Worm (Caenorhabditis elegans) whole organism, L2 larva: ENCODE measurements around the gene gbb-2.

Experiments
- F13H6.1 ChIP-seq: sonication (generic microtip); optimal IDR thresholded peaks from 2 replicates; lab custom pipeline; 2016; ENCODE audit warnings: missing genetic modification characterization, missing compliant biosample characterization
- ZK546.5 ChIP-seq: sonication (generic microtip); optimal IDR thresholded peaks from 2 replicates; lab custom pipeline; 2017; ENCODE audit warnings: missing biosample characterization, missing genetic modification characterization
- aly-2 ChIP-seq: fragments of 150-350 bp; optimal IDR thresholded peaks from 2 replicates; lab custom pipeline; 2014; ENCODE audit warnings: missing biosample characterization, missing genetic modification characterization
- blmp-1 ChIP-seq: sonication (generic microtip); optimal IDR thresholded peaks from 2 replicates; lab custom pipeline; 2017; ENCODE audit warnings: missing genetic modification characterization, mild to moderate bottlenecking, missing compliant biosample characterization, antibody characterized with exemption, moderate library complexity; ENCODE audit not compliant: insufficient read depth
- lin-13 ChIP-seq: fragments of 150-350 bp; optimal IDR thresholded peaks from 2 replicates; lab custom pipeline; 2014; ENCODE audit warnings: missing biosample characterization, missing genetic modification reagents, missing genetic modification characterization
- lsy-2 ChIP-seq, 2 experiments: fragments of 150-350 bp in 1 of 2; sonication (generic microtip) in 1 of 2; optimal IDR thresholded peaks; 2 replicates each; lab custom pipeline; 2014 to 2017; ENCODE audit warnings: missing biosample characterization in 2 of 2, missing genetic modification characterization in 2 of 2
- nhr-23 ChIP-seq: fragments of 150-350 bp; optimal IDR thresholded peaks from 2 replicates; lab custom pipeline; 2014; ENCODE audit warnings: missing biosample characterization, missing genetic modification reagents, missing genetic modification characterization
- sma-3 ChIP-seq: sonication (generic microtip); optimal IDR thresholded peaks from 2 replicates; lab custom pipeline; 2016; ENCODE audit warnings: missing genetic modification reagents, missing genetic modification characterization, missing compliant biosample characterization
- unc-55 ChIP-seq: fragments of 150-350 bp; sonication (generic microtip); optimal IDR thresholded peaks from 3 replicates; lab custom pipeline; 2014; ENCODE audit warnings: missing biosample characterization, missing genetic modification reagents, missing genetic modification characterization
- unc-62 ChIP-seq: fragments of 150-350 bp; optimal IDR thresholded peaks from 2 replicates; lab custom pipeline; 2014; ENCODE audit warnings: missing biosample characterization, missing genetic modification reagents, missing genetic modification characterization
- zag-1 ChIP-seq: fragments of 150-350 bp; optimal IDR thresholded peaks from 2 replicates; lab custom pipeline; 2014; ENCODE audit warnings: missing biosample characterization, missing genetic modification characterization

- TF ChIP-seq aly-2 (tag; lab: Kevin White, UChicago) (no peak), ZK546.5 (tag; lab: Kevin White, UChicago) (no peak), unc-55 (no peak), nhr-23 (no peak), sma-3 (GFP tag; lab: Kevin White, UChicago) (no peak), lsy-2 (tag; optimal IDR thresholded peaks at IDR 0.05; lab: Kevin White, UChicago) (no peak), lin-13 (no peak), F13H6.1 (tag; lab: Kevin White, UChicago) (no peak), blmp-1 (tag; lab: Kevin White, UChicago) (no peak), unc-62 (no peak), zag-1 (no peak)
Observed at ce11 chrIV:4447284-4447366, 59.4 kb downstream of the gbb-2 start, which contains the start of gene chat-1.
